Fruit fly (Drosophila melanogaster): ENCODE results near the gene CG4709.

CG4709 gene

DNA sequence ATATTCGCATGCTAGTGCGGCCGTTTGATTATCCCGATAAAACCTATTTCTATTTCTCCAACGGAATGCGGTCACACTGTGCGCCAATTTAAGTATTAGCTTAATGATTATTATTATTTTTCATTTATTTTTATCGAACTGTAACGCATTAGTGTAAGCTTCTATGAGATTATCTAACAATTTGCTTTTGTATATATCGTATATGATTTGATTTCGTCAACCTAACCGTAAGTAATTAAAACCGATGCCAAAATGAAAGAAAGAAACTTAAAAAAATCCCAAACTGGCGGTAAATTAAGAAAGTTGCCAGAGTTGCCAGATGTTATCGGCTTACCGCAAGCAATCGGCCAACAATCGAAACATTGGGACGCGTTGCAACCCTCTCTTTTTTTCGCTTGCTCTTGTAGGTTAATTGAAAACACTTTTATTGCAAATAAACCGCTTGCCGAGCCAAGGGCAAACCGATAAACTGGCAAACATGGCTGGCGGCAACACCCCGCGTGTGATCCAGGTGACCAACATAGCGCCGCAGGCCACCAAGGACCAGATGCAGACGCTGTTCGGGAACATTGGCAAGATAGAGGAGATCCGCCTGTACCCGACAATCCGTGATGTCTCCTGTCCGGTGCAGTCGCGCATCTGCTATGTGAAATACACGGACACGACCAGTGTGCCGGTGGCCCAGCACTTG lies 41.4 kb upstream of the CG4709 start, which contains the start of the genes Etl1 and Srp54:
Etl1 (minus strand) TSS at position 39 of the 691 bp plus-strand sequence.
Srp54 (plus strand) TSS at position 342 of the 691 bp plus-strand sequence.
- TF ChIP-seq Hr83 (GFP tag; optimal IDR thresholded peaks at IDR 0.05; ENCODE audit: poor library complexity, severe bottlenecking), result peak; percentile 2
- no peak for TF ChIP-seq HLH106 (tag; optimal IDR thresholded peaks at IDR 0.05)
- TF ChIP-seq GATAd (GFP tag; optimal IDR thresholded peaks at IDR 0.05), result no peak
- peak in 1 of 2 experiments; percentile 25 for TF ChIP-seq foxo (GFP tag; optimal IDR thresholded peaks at IDR 0.05)
- TF ChIP-seq Rel (GFP tag; optimal IDR thresholded peaks at IDR 0.05), result no peak
- peak; percentile 1 for TF ChIP-seq Rel (tag; optimal IDR thresholded peaks at IDR 0.05)
- TF ChIP-seq h (GFP tag; optimal IDR thresholded peaks at IDR 0.05), result peak; percentile 13
- TF ChIP-seq Hnf4 (GFP tag; optimal IDR thresholded peaks at IDR 0.05), result peak; percentile 31
- TF ChIP-seq Myc (optimal IDR thresholded peaks at IDR 0.05), result peak; percentile 2
- no peak for TF ChIP-seq CG9705 (GFP tag; optimal IDR thresholded peaks at IDR 0.05)
- TF ChIP-seq Jra (GFP tag; optimal IDR thresholded peaks at IDR 0.05), result peak; percentile 30

DNA sequence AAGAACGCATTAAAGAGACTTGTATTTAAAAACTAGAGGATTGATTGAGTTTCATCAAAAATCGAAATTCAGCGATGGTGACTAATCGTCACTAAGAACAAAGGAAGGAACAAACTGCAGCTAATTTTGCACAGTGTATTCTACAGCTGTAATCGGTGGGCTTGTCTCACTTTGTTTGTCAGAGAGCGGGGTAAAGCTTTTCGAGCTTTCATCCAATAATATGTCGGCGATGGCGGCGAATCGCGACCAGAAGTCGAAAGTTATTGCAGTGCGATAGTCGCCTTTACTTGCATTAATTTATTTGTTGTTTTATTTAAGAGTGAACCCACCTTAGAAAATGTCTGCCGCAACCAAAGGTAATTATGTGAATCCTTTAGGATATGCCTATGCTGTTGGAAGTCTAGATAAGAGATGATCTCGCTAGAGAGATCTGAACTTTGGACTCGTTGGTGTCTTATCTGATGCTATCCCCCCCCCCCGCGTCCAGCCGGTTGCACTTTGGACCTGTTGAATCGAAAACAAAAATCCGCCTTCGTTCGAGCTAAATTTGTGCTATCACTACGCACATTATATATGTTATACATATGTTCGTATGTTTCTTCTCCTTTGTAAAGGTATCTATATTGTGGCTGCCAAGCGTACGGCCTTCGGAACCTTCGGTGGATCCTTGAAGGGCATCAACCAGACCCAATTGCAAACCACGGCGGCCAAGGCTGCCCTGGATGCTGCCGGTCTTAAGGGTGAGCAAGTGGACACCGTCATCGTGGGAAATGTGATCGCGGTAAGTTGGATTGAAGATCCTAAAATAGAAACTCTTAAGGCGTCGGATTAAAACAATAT lies 38.9 kb upstream of the CG4709 start, which contains the start of gene yip2:
yip2 (plus strand) TSS at position 243 of the 840 bp plus-strand sequence.
- TF ChIP-seq N (GFP tag; optimal IDR thresholded peaks at IDR 0.05), result no peak
- no peak for TF ChIP-seq Dfd (GFP tag; optimal IDR thresholded peaks at IDR 0.05)
- TF ChIP-seq Jra (GFP tag; optimal IDR thresholded peaks at IDR 0.05), result peak; percentile 85
- TF ChIP-seq pan (optimal IDR thresholded peaks at IDR 0.05), result no peak
- TF ChIP-seq Mio (GFP tag; optimal IDR thresholded peaks at IDR 0.05), result no peak
- no peak for TF ChIP-seq CrebA (GFP tag; optimal IDR thresholded peaks at IDR 0.05; ENCODE audit: borderline replicate concordance)
- peak; percentile 86 for TF ChIP-seq Rel (GFP tag; optimal IDR thresholded peaks at IDR 0.05)
- TF ChIP-seq Rel (tag; optimal IDR thresholded peaks at IDR 0.05), result peak; percentile 71
- TF ChIP-seq dsf (GFP tag; optimal IDR thresholded peaks at IDR 0.05; ENCODE audit: borderline replicate concordance), result peak; percentile 19
- TF ChIP-seq psq (GFP tag; optimal IDR thresholded peaks at IDR 0.05), result peak; percentile 43
- no peak for TF ChIP-seq dmrt93B (GFP tag; optimal IDR thresholded peaks at IDR 0.05)
- peak; percentile 26 for TF ChIP-seq sv (GFP tag; optimal IDR thresholded peaks at IDR 0.05)
- no peak for TF ChIP-seq Vsx2 (GFP tag; optimal IDR thresholded peaks at IDR 0.05; ENCODE audit: partially characterized antibody)
- TF ChIP-seq br (GFP tag; optimal IDR thresholded peaks at IDR 0.05), result peak; percentile 65
- peak; percentile 58 for TF ChIP-seq sage (GFP tag; optimal IDR thresholded peaks at IDR 0.05)
- TF ChIP-seq dl (GFP tag; optimal IDR thresholded peaks at IDR 0.05; ENCODE audit: insufficient read depth in 1 of 2, partially characterized antibody in 2 of 2), result no peak
- TF ChIP-seq h (GFP tag; optimal IDR thresholded peaks at IDR 0.05), result peak; percentile 61
- no peak for TF ChIP-seq Abd-B (GFP tag; optimal IDR thresholded peaks at IDR 0.05)
- TF ChIP-seq ey (GFP tag; optimal IDR thresholded peaks at IDR 0.05), result peak; percentile 42
- peak; percentile 64 for TF ChIP-seq fru (GFP tag; optimal IDR thresholded peaks at IDR 0.05)
- no peak for TF ChIP-seq GATAd (GFP tag; optimal IDR thresholded peaks at IDR 0.05)
- TF ChIP-seq woc (GFP tag; optimal IDR thresholded peaks at IDR 0.05), result peak; percentile 61
- peak; percentile 61 for TF ChIP-seq rgr (GFP tag; optimal IDR thresholded peaks at IDR 0.05)
- TF ChIP-seq Dif (GFP tag; optimal IDR thresholded peaks at IDR 0.05; ENCODE audit: partially characterized antibody), result no peak
- TF ChIP-seq Hr83 (GFP tag; optimal IDR thresholded peaks at IDR 0.05; ENCODE audit: poor library complexity, severe bottlenecking), result peak; percentile 22
- TF ChIP-seq usp (GFP tag; optimal IDR thresholded peaks at IDR 0.05), result no peak
- no peak for TF ChIP-seq Hr78 (GFP tag; optimal IDR thresholded peaks at IDR 0.05)
- peak; percentile 35 for TF ChIP-seq HLH106 (tag; optimal IDR thresholded peaks at IDR 0.05)
- TF ChIP-seq OdsH (GFP tag; optimal IDR thresholded peaks at IDR 0.05), result peak; percentile 35
- peak; percentile 17 to 59 for TF ChIP-seq foxo (GFP tag; optimal IDR thresholded peaks at IDR 0.05)
- TF ChIP-seq CG9705 (GFP tag; optimal IDR thresholded peaks at IDR 0.05), result peak; percentile 48
- TF ChIP-seq Hnf4 (GFP tag; optimal IDR thresholded peaks at IDR 0.05), result peak; percentile 100
- TF ChIP-seq tai (GFP tag; optimal IDR thresholded peaks at IDR 0.05), result no peak
- peak; percentile 82 for TF ChIP-seq Sp1 (GFP tag; optimal IDR thresholded peaks at IDR 0.05)

Data from whole organism, wandering third instar larva.